Worm (Caenorhabditis elegans): ENCODE measurements around the gene swsn-1.

- TF ChIP-seq ZK546.5 (tag; optimal IDR thresholded peaks at IDR 0.05) (no peak), skn-1 (tag; optimal IDR thresholded peaks at IDR 0.05) (no peak), ztf-11 (tag; optimal IDR thresholded peaks at IDR 0.05) (no peak), ceh-82 (tag; optimal IDR thresholded peaks at IDR 0.05) (no peak), set-16 (GFP tag; IDR thresholded peaks at IDR 0.05) (no peak)
These were observed 43.2 kb downstream of the swsn-1 start, which contains the start of the genes fbxb-59 and srbc-34 for ce11 chrV:20206086-20206485.
